Fruit fly (Drosophila melanogaster): Measurements from ENCODE around the gene Ugt307A1.
A peak's percentile ranks its signal among the peaks of the same experiment; 100 is the strongest.

The Ugt307A1 gene

DNA sequence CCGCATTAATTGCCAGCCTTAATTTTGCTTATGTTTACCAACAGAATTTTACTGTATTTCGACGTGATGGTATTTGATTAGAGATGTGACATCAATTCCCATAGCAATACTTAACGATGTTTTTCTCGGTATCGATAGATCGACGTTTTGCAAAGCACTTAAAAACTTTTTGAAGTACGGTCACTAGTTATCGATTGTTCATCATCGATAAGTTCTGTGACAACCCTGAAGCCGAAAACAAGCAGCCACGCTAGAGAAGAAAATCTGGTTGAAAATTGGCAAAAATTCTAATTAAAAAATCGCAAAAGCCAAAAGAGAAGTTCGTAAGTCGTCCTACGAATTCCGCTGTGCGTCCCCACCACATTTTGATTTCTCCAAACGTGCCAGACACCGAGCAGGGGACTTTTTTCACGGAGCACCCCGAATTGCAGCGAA is 35.2 kb upstream of the Ugt307A1 start, which contains the start of the genes Rab30 and Caper:
Gene Rab30, minus strand, starts transcription at position 90 of the 435 bp plus-strand sequence.
Gene Caper, plus strand, starts transcription at position 205 of the 435 bp plus-strand sequence.
- TF ChIP-seq CG12659 (GFP tag; optimal IDR thresholded peaks at IDR 0.05) (peak; percentile 84), org-1 (GFP tag; optimal IDR thresholded peaks at IDR 0.05) (no peak), Lim3 (GFP tag; IDR thresholded peaks at IDR 0.05) (no peak), CG17385 (GFP tag; optimal IDR thresholded peaks at IDR 0.05) (peak; percentile 21), CG16815 (GFP tag; optimal IDR thresholded peaks at IDR 0.05) (no peak), Fer2 (tag; optimal IDR thresholded peaks at IDR 0.05) (no peak), CG7271 (tag; optimal IDR thresholded peaks at IDR 0.05) (no peak), CG17912 (GFP tag; optimal IDR thresholded peaks at IDR 0.05) (peak; percentile 26), CG9797 (GFP tag; optimal IDR thresholded peaks at IDR 0.05) (peak; percentile 58), pnt (GFP tag; optimal IDR thresholded peaks at IDR 0.05) (peak; percentile 60), CG15011 (GFP tag; optimal IDR thresholded peaks at IDR 0.05) (no peak), CG10274 (GFP tag; optimal IDR thresholded peaks at IDR 0.05) (no peak), zen2 (GFP tag; IDR thresholded peaks at IDR 0.05; ENCODE audit: partially characterized antibody) (peak; percentile 99), pzg (GFP tag; optimal IDR thresholded peaks at IDR 0.05) (peak; percentile 94), pan (optimal IDR thresholded peaks at IDR 0.05) (no peak), pan (GFP tag; optimal IDR thresholded peaks at IDR 0.05 in 1 of 2, IDR thresholded peaks at IDR 0.05 in 1 of 2) (peak in 1 of 2 experiments; percentile 56), cato (GFP tag; optimal IDR thresholded peaks at IDR 0.05; ENCODE audit: borderline replicate concordance) (no peak), CG9727 (GFP tag; optimal IDR thresholded peaks at IDR 0.05) (peak; percentile 48), CG31365 (tag; optimal IDR thresholded peaks at IDR 0.05) (no peak), ken (GFP tag; IDR thresholded peaks at IDR 0.05) (peak; percentile 52; the same call in 1 of the 3 replicates), h (optimal IDR thresholded peaks at IDR 0.05) (no peak), Sry-δ (GFP tag; optimal IDR thresholded peaks at IDR 0.05) (peak; percentile 100), Fer3 (tag; optimal IDR thresholded peaks at IDR 0.05) (peak; percentile 33), CG10979 (tag; optimal IDR thresholded peaks at IDR 0.05) (peak; percentile 21), Sin3A (optimal IDR thresholded peaks at IDR 0.05) (peak; percentile 73), CG4617 (GFP tag; optimal IDR thresholded peaks at IDR 0.05; ENCODE audit: borderline replicate concordance) (peak; percentile 91), CG7357 (GFP tag; IDR thresholded peaks at IDR 0.05) (no peak), Camta (GFP tag; optimal IDR thresholded peaks at IDR 0.05) (no peak), CG3726 (GFP tag; IDR thresholded peaks at IDR 0.05) (no peak), Meics (GFP tag; optimal IDR thresholded peaks at IDR 0.05) (no peak), trh (GFP tag; optimal IDR thresholded peaks at IDR 0.05) (no peak), CG43689 (GFP tag; IDR thresholded peaks at IDR 0.05) (no peak), seq (GFP tag; IDR thresholded peaks at IDR 0.05) (no peak), croc (GFP tag; conservative IDR thresholded peaks at IDR 0.05) (no peak), Jarid2 (GFP tag; optimal IDR thresholded peaks at IDR 0.05) (no peak), NC2β (GFP tag; optimal IDR thresholded peaks at IDR 0.05) (peak; percentile 63), ERR (GFP tag; optimal IDR thresholded peaks at IDR 0.05) (peak; percentile 71), dysf (GFP tag; IDR thresholded peaks at IDR 0.05) (no peak), prd (optimal IDR thresholded peaks at IDR 0.05) (no peak), prd (GFP tag; IDR thresholded peaks at IDR 0.05) (peak; percentile 57; the same call in 2 of the 3 replicates), CG13894 (tag; optimal IDR thresholded peaks at IDR 0.05) (peak; percentile 70), zen (tag; optimal IDR thresholded peaks at IDR 0.05) (peak; percentile 62), unpg (GFP tag; optimal IDR thresholded peaks at IDR 0.05) (peak; percentile 22), BtbVII (GFP tag; optimal IDR thresholded peaks at IDR 0.05) (no peak), CG1603 (tag; optimal IDR thresholded peaks at IDR 0.05) (peak; percentile 89), maf-S (GFP tag; optimal IDR thresholded peaks at IDR 0.05) (peak; percentile 69), CG7839 (tag; optimal IDR thresholded peaks at IDR 0.05) (no peak), pfk (GFP tag; optimal IDR thresholded peaks at IDR 0.05) (no peak), B-H1 (GFP tag; IDR thresholded peaks at IDR 0.05) (no peak), CG8924 (tag; optimal IDR thresholded peaks at IDR 0.05) (peak; percentile 55), Hey (tag; optimal IDR thresholded peaks at IDR 0.05) (no peak), danr (GFP tag; IDR thresholded peaks at IDR 0.05) (no peak)
